Fruit fly (Drosophila melanogaster) whole organism, embryonic: Measurements from ENCODE around the gene fkh.

Experiments
- Asciz ChIP-seq: fragments of 200-800 bp; sonication (Bioruptor generic); optimal IDR thresholded peaks from 2 replicates; lab custom pipeline; 2017; ENCODE audit warnings: missing biosample characterization, mild to moderate bottlenecking, missing genetic modification characterization, missing genetic modification reagents
- CG12299 ChIP-seq: fragments of 200-800 bp; sonication (Bioruptor generic); optimal IDR thresholded peaks from 2 replicates; lab custom pipeline; 2018; ENCODE audit warnings: missing biosample characterization, mild to moderate bottlenecking, missing genetic modification characterization
- CG12744 ChIP-seq: fragments of 200-800 bp; sonication (Bioruptor generic); optimal IDR thresholded peaks from 2 replicates; lab custom pipeline; 2016; ENCODE audit warnings: missing biosample characterization, missing genetic modification characterization
- CG17361 ChIP-seq: fragments of 200-800 bp; sonication (Bioruptor generic); IDR thresholded peaks from 3 replicates; pipeline ENCODE4 v1.3.6; 2022; ENCODE audit warnings: missing biosample characterization, missing genetic modification characterization
- CG17612 ChIP-seq: fragments of 200-800 bp; sonication (Bioruptor generic); IDR thresholded peaks from 2 replicates; pipeline ENCODE4 v1.3.6; 2022; ENCODE audit warnings: missing biosample characterization, missing genetic modification characterization
- CG18011 ChIP-seq: fragments of 200-800 bp; sonication (Bioruptor generic); optimal IDR thresholded peaks from 2 replicates; lab custom pipeline; 2017; ENCODE audit warnings: missing biosample characterization, missing genetic modification characterization, mild to moderate bottlenecking, moderate library complexity, missing genotype
- CG18262 ChIP-seq: fragments of 200-800 bp; optimal IDR thresholded peaks from 3 replicates; lab custom pipeline; 2019; ENCODE audit warnings: missing biosample characterization, mild to moderate bottlenecking, missing genetic modification characterization, moderate library complexity
- CG2712 ChIP-seq: fragments of 200-800 bp; optimal IDR thresholded peaks from 3 replicates; lab custom pipeline; 2019; ENCODE audit warnings: missing biosample characterization, mild to moderate bottlenecking, missing genetic modification characterization, moderate library complexity
- CG33213 ChIP-seq: fragments of 200-800 bp; sonication (Bioruptor generic); optimal IDR thresholded peaks from 3 replicates; lab custom pipeline; 2016; ENCODE audit warnings: missing biosample characterization, missing genetic modification characterization
- CG33557 ChIP-seq: fragments of 200-800 bp; sonication (Bioruptor generic); optimal IDR thresholded peaks from 2 replicates; lab custom pipeline; 2019; ENCODE audit warnings: missing biosample characterization, mild to moderate bottlenecking, missing genetic modification characterization, moderate library complexity
- CG4707 ChIP-seq: fragments of 200-800 bp; sonication (Bioruptor generic); optimal IDR thresholded peaks from 2 replicates; lab custom pipeline; 2018; ENCODE audit warnings: missing biosample characterization, mild to moderate bottlenecking, missing genetic modification characterization, moderate library complexity
- CG4820 ChIP-seq: fragments of 200-800 bp; sonication (Bioruptor generic); optimal IDR thresholded peaks from 3 replicates; lab custom pipeline; 2016; ENCODE audit warnings: missing biosample characterization, missing genetic modification characterization
- CG6791 ChIP-seq: fragments of 200-800 bp; sonication (Bioruptor generic); IDR thresholded peaks from 3 replicates; pipeline ENCODE4 v1.3.6; 2022; ENCODE audit warnings: missing biosample characterization, missing genetic modification characterization; ENCODE audit not compliant: partially characterized antibody
- CG8290 ChIP-seq, 3 experiments: fragments of 200-800 bp; sonication (Bioruptor generic); optimal IDR thresholded peaks; 2 replicates each; lab custom pipeline; 2016 to 2019; ENCODE audit warnings: missing biosample characterization in 3 of 3, missing genetic modification characterization in 3 of 3, mild to moderate bottlenecking in 2 of 3, moderate library complexity in 1 of 3
- CG9437 ChIP-seq: fragments of 200-800 bp; sonication (Bioruptor generic); optimal IDR thresholded peaks from 2 replicates; lab custom pipeline; 2018; ENCODE audit warnings: missing biosample characterization, mild to moderate bottlenecking, missing genetic modification characterization
- CoRest ChIP-seq: fragments of 200-800 bp; sonication (Bioruptor generic); optimal IDR thresholded peaks from 3 replicates; lab custom pipeline; 2018; ENCODE audit warnings: missing biosample characterization, mild to moderate bottlenecking, missing genetic modification characterization, moderate library complexity
- Dip2 ChIP-seq: fragments of 200-800 bp; sonication (Bioruptor generic); IDR thresholded peaks from 2 replicates; pipeline ENCODE4 v1.3.6; 2022; ENCODE audit warnings: missing biosample characterization, missing genetic modification characterization
- H15 ChIP-seq: fragments of 200-800 bp; sonication (Bioruptor generic); IDR thresholded peaks from 3 replicates; pipeline ENCODE4 v1.3.6; 2022; ENCODE audit warnings: missing biosample characterization, missing genetic modification characterization
- Hmx ChIP-seq: fragments of 200-800 bp; sonication (Bioruptor generic); optimal IDR thresholded peaks from 2 replicates; lab custom pipeline; 2016; ENCODE audit warnings: missing biosample characterization, missing genetic modification characterization
- Hsf ChIP-seq: fragments of 200-800 bp; sonication (Bioruptor generic); optimal IDR thresholded peaks from 3 replicates; lab custom pipeline; 2016; ENCODE audit warnings: missing biosample characterization, missing genetic modification characterization
- Jarid2 ChIP-seq: fragments of 200-800 bp; sonication (Bioruptor generic); optimal IDR thresholded peaks from 3 replicates; lab custom pipeline; 2017; ENCODE audit warnings: mild to moderate bottlenecking, missing biosample characterization, missing genetic modification reagents, missing genetic modification characterization
- Med ChIP-seq: fragments of 200-800 bp; sonication (Bioruptor generic); peaks from one replicate; lab custom pipeline; 2016; ENCODE audit warnings: missing biosample characterization, missing genetic modification characterization, mild to moderate bottlenecking, inconsistent platforms, moderate library complexity
- Ravus ChIP-seq: fragments of 200-800 bp; sonication (Bioruptor generic); IDR thresholded peaks from 2 replicates; pipeline ENCODE4 v1.3.6; 2022; ENCODE audit warnings: missing biosample characterization, missing genetic modification characterization
- Rx ChIP-seq: fragments of 200-800 bp; sonication (Bioruptor generic); IDR thresholded peaks from 2 replicates; pipeline ENCODE4 v1.3.6; 2022; ENCODE audit warnings: missing biosample characterization, missing genetic modification characterization
- Side ChIP-seq: fragments of 200-800 bp; sonication (Bioruptor generic); optimal IDR thresholded peaks from 2 replicates; lab custom pipeline; 2016; ENCODE audit warnings: missing biosample characterization, missing genetic modification characterization
- Spps ChIP-seq: fragments of 200-800 bp; sonication (Bioruptor generic); optimal IDR thresholded peaks from 2 replicates; lab custom pipeline; 2018; ENCODE audit warnings: missing biosample characterization, mild to moderate bottlenecking, missing genetic modification characterization
- ab ChIP-seq: fragments of 200-800 bp; sonication (Bioruptor generic); optimal IDR thresholded peaks from 2 replicates; lab custom pipeline; 2016; ENCODE audit warnings: missing biosample characterization, missing genetic modification characterization
- abd-A ChIP-seq: fragments of 200-800 bp; sonication (Bioruptor generic); optimal IDR thresholded peaks from 3 replicates; lab custom pipeline; 2019; ENCODE audit warnings: missing biosample characterization, mild to moderate bottlenecking, missing genetic modification characterization, moderate library complexity
- ac ChIP-seq: fragments of 200-800 bp; sonication (Bioruptor generic); optimal IDR thresholded peaks from 3 replicates; lab custom pipeline; 2017; ENCODE audit warnings: missing biosample characterization, mild to moderate bottlenecking, missing genetic modification characterization
- bbx ChIP-seq: fragments of 200-800 bp; sonication (Bioruptor generic); IDR thresholded peaks from 2 replicates; pipeline ENCODE4 v1.3.6; 2022; ENCODE audit warnings: missing biosample characterization, missing genetic modification characterization; ENCODE audit not compliant: partially characterized antibody
- bcd ChIP-seq: fragments of 200-800 bp; sonication (Bioruptor generic); optimal IDR thresholded peaks from 2 replicates; lab custom pipeline; 2017; ENCODE audit warnings: missing biosample characterization, mild to moderate bottlenecking, missing genetic modification characterization
- bsh ChIP-seq, 2 experiments: fragments of 200-800 bp; sonication (Bioruptor generic); optimal IDR thresholded peaks; 2 replicates each; lab custom pipeline; 2017 to 2018; ENCODE audit warnings: mild to moderate bottlenecking in 2 of 2, missing biosample characterization in 2 of 2, missing genetic modification characterization in 2 of 2, moderate library complexity in 1 of 2
- caup ChIP-seq: fragments of 200-800 bp; sonication (Bioruptor generic); optimal IDR thresholded peaks from 3 replicates; lab custom pipeline; 2017; ENCODE audit warnings: missing biosample characterization, mild to moderate bottlenecking, missing genetic modification characterization, moderate library complexity; ENCODE audit not compliant: severe bottlenecking
- croc ChIP-seq: fragments of 200-800 bp; sonication (Bioruptor generic); conservative IDR thresholded peaks from 3 replicates; pipeline ENCODE4 v1.3.6; 2022; ENCODE audit warnings: missing biosample characterization, missing genetic modification characterization
- da ChIP-seq: fragments of 200-800 bp; sonication (Bioruptor generic); optimal IDR thresholded peaks from 2 replicates; lab custom pipeline; 2016; ENCODE audit warnings: missing biosample characterization, missing genetic modification characterization
- dan ChIP-seq: fragments of 200-800 bp; sonication (Bioruptor generic); IDR thresholded peaks from 2 replicates; pipeline ENCODE4 v1.3.6; 2022; ENCODE audit warnings: missing biosample characterization, missing genetic modification characterization
- eve ChIP-seq, 2 experiments: fragments of >200 bp; optimal IDR thresholded peaks; 2 replicates each; lab custom pipeline; 2017; ENCODE audit warnings: missing biosample characterization in 2 of 2, missing genetic modification characterization in 2 of 2
- ftz-f1 ChIP-seq: fragments of 200-800 bp; sonication (Bioruptor generic); optimal IDR thresholded peaks from 2 replicates; lab custom pipeline; 2016; ENCODE audit warnings: missing biosample characterization, missing genetic modification characterization
- grau ChIP-seq: fragments of 200-800 bp; optimal IDR thresholded peaks from 3 replicates; lab custom pipeline; 2019; ENCODE audit warnings: missing biosample characterization, mild to moderate bottlenecking, missing genetic modification characterization, moderate library complexity
- hth ChIP-seq: fragments of >200 bp; optimal IDR thresholded peaks from 2 replicates; lab custom pipeline; 2017; ENCODE audit warnings: inconsistent platforms
- jigr1 ChIP-seq: fragments of 200-800 bp; sonication (Bioruptor generic); IDR thresholded peaks from 3 replicates; pipeline ENCODE4 v1.3.6; 2022; ENCODE audit warnings: missing biosample characterization, missing genetic modification characterization
- knrl ChIP-seq: fragments of 200-800 bp; sonication (Bioruptor generic); IDR thresholded peaks from 3 replicates; pipeline ENCODE4 v1.3.6; 2022; ENCODE audit warnings: missing biosample characterization, missing genetic modification characterization; ENCODE audit not compliant: partially characterized antibody
- lmd ChIP-seq: fragments of 200-800 bp; sonication (Bioruptor generic); IDR thresholded peaks from 2 replicates; pipeline ENCODE4 v1.3.6; 2022; ENCODE audit warnings: missing biosample characterization, missing genetic modification characterization
- mirr ChIP-seq: fragments of 200-800 bp; sonication (Bioruptor generic); optimal IDR thresholded peaks from 3 replicates; lab custom pipeline; 2018; ENCODE audit warnings: missing biosample characterization, mild to moderate bottlenecking, missing genetic modification characterization
- nerfin-2 ChIP-seq: fragments of 200-800 bp; sonication (Bioruptor generic); IDR thresholded peaks from 2 replicates; pipeline ENCODE4 v1.3.6; 2022; ENCODE audit warnings: missing biosample characterization, missing genetic modification characterization; ENCODE audit not compliant: partially characterized antibody
- nmo ChIP-seq: fragments of 200-800 bp; sonication (Bioruptor generic); optimal IDR thresholded peaks from 2 replicates; lab custom pipeline; 2018; ENCODE audit warnings: missing biosample characterization, mild to moderate bottlenecking, missing genetic modification characterization, moderate library complexity
- pzg ChIP-seq: fragments of 200-800 bp; sonication (Bioruptor generic); optimal IDR thresholded peaks from 3 replicates; lab custom pipeline; 2018; ENCODE audit warnings: missing biosample characterization, mild to moderate bottlenecking, missing genetic modification characterization, moderate library complexity
- scrt ChIP-seq: fragments of 200-800 bp; sonication (Bioruptor generic); optimal IDR thresholded peaks from 2 replicates; lab custom pipeline; 2018; ENCODE audit warnings: missing biosample characterization, mild to moderate bottlenecking, missing genetic modification characterization, moderate library complexity
- sim ChIP-seq: fragments of 200-800 bp; sonication (Bioruptor generic); IDR thresholded peaks from 2 replicates; pipeline ENCODE4 v1.3.6; 2022; ENCODE audit warnings: missing biosample characterization, missing genetic modification characterization
- ttk ChIP-seq: fragments of 200-800 bp; sonication (Bioruptor generic); IDR thresholded peaks from 2 replicates; pipeline ENCODE4 v2.1.2; 2022; ENCODE audit warnings: missing biosample characterization, missing genetic modification characterization
- zf30C ChIP-seq: fragments of 200-800 bp; sonication (Bioruptor generic); optimal IDR thresholded peaks from 3 replicates; lab custom pipeline; 2018; ENCODE audit warnings: missing biosample characterization, mild to moderate bottlenecking, missing genetic modification characterization

Gene fkh

dm6 chr3R:28623564-28623963, 38.5 kb upstream of the fkh start (continued):
- TF ChIP-seq sim (GFP tag; lab: Robert Waterston, UW) = no peak
- TF ChIP-seq CG4820 = no peak
- peak; percentile 68 for TF ChIP-seq Med (GFP tag; lab: Kevin White, UChicago)
- no peak for TF ChIP-seq Ravus (GFP tag; lab: Robert Waterston, UW)
- TF ChIP-seq CG33557 (GFP tag; lab: Kevin White, UChicago) = no peak
- peak in 1 of 2 experiments; percentile 33 for TF ChIP-seq bsh (GFP tag; optimal IDR thresholded peaks at IDR 0.05; lab: Kevin White, UChicago)
- TF ChIP-seq croc = no peak
- TF ChIP-seq grau = peak; percentile 33
- no peak for TF ChIP-seq eve (GFP tag; optimal IDR thresholded peaks at IDR 0.05; lab: Kevin White, UChicago)
- no peak for TF ChIP-seq bcd (GFP tag; lab: Kevin White, UChicago)
- no peak for TF ChIP-seq jigr1 (GFP tag; lab: Robert Waterston, UW)
- TF ChIP-seq abd-A (tag; lab: Kevin White, UChicago) = no peak
- peak; percentile 33 for TF ChIP-seq nmo (GFP tag; lab: Kevin White, UChicago)
- TF ChIP-seq Side (GFP tag; lab: Kevin White, UChicago) = no peak
- no peak for TF ChIP-seq Rx (GFP tag; lab: Robert Waterston, UW)
- TF ChIP-seq CG17612 (GFP tag; lab: Robert Waterston, UW) = no peak
- no peak for TF ChIP-seq CG9437 (GFP tag; lab: Kevin White, UChicago)
- TF ChIP-seq Dip2 (GFP tag; lab: Robert Waterston, UW) = no peak
- peak; percentile 5 for TF ChIP-seq CoRest
- TF ChIP-seq Hmx = no peak
- TF ChIP-seq dan = no peak
- TF ChIP-seq CG6791 (GFP tag; lab: Robert Waterston, UW) = no peak
- TF ChIP-seq ab (GFP tag; lab: Kevin White, UChicago) = no peak
- no peak for TF ChIP-seq CG4707
- no peak for TF ChIP-seq da (GFP tag; lab: Kevin White, UChicago)
- TF ChIP-seq CG12299 (tag; lab: Kevin White, UChicago) = no peak
- no peak for TF ChIP-seq caup
- TF ChIP-seq mirr (GFP tag; lab: Kevin White, UChicago) = no peak
- TF ChIP-seq knrl (GFP tag; lab: Robert Waterston, UW) = no peak
- TF ChIP-seq CG33213 (GFP tag; lab: Kevin White, UChicago) = no peak
- no peak for TF ChIP-seq lmd (GFP tag; lab: Robert Waterston, UW)
- TF ChIP-seq CG8290 (GFP tag; optimal IDR thresholded peaks at IDR 0.05; lab: Kevin White, UChicago) = no peak
- TF ChIP-seq CG8290 (tag; optimal IDR thresholded peaks at IDR 0.05; lab: Kevin White, UChicago) = no peak
- peak; percentile 20 for TF ChIP-seq Hsf (GFP tag; lab: Kevin White, UChicago)
- TF ChIP-seq ac (GFP tag; lab: Kevin White, UChicago) = no peak
- 0 out of 3 replicates have a peak, but pooled peaks have one; percentile 28 for TF ChIP-seq CG17361 (GFP tag; lab: Robert Waterston, UW)
- no peak for TF ChIP-seq scrt (GFP tag; lab: Kevin White, UChicago)
- no peak for TF ChIP-seq CG12744 (GFP tag; lab: Kevin White, UChicago)
- TF ChIP-seq Jarid2 (GFP tag; lab: Kevin White, UChicago) = no peak
- TF ChIP-seq ttk (GFP tag; lab: Robert Waterston, UW) = no peak
- no peak for TF ChIP-seq hth (lab: Kevin White, UChicago)
- TF ChIP-seq Spps (tag; lab: Kevin White, UChicago) = no peak
- no peak for TF ChIP-seq CG18011 (GFP tag; lab: Kevin White, UChicago)
- peak; percentile 40 for TF ChIP-seq Asciz (GFP tag; lab: Kevin White, UChicago)
- no peak for TF ChIP-seq pzg (GFP tag; lab: Kevin White, UChicago)
- TF ChIP-seq H15 = no peak
- no peak for TF ChIP-seq ftz-f1 (GFP tag; lab: Kevin White, UChicago)
- no peak for TF ChIP-seq bbx
- no peak for TF ChIP-seq nerfin-2
- TF ChIP-seq zf30C (GFP tag; lab: Kevin White, UChicago) = peak; percentile 39
- TF ChIP-seq CG2712 (tag; lab: Kevin White, UChicago) = peak; percentile 35
- peak; percentile 22 for TF ChIP-seq CG18262 (tag; lab: Kevin White, UChicago)
